Worm (Caenorhabditis elegans): Measurements from ENCODE around the gene ttll-11.

ce11 chrIV:8737354-8737753, 39.8 kb downstream of the ttll-11 start:
- TF ChIP-seq ztf-11 (tag; optimal IDR thresholded peaks at IDR 0.05): no peak
- TF ChIP-seq nhr-28 (tag; optimal IDR thresholded peaks at IDR 0.05): no peak
- no peak for TF ChIP-seq elt-3 (tag; optimal IDR thresholded peaks at IDR 0.05)
- TF ChIP-seq unc-62 (GFP tag; optimal IDR thresholded peaks at IDR 0.05): no peak
- TF ChIP-seq unc-39 (tag; optimal IDR thresholded peaks at IDR 0.05): no peak
- TF ChIP-seq nhr-12 (tag; optimal IDR thresholded peaks at IDR 0.05): no peak
- no peak for TF ChIP-seq mep-1 (tag; optimal IDR thresholded peaks at IDR 0.05)
- TF ChIP-seq nhr-237 (tag; optimal IDR thresholded peaks at IDR 0.05): no peak
- TF ChIP-seq sem-2 (GFP tag; optimal IDR thresholded peaks at IDR 0.05): no peak
- TF ChIP-seq nhr-76 (tag; optimal IDR thresholded peaks at IDR 0.05): no peak
- no peak for TF ChIP-seq lsy-2 (tag; optimal IDR thresholded peaks at IDR 0.05)
- TF ChIP-seq drap-1 (GFP tag; optimal IDR thresholded peaks at IDR 0.05): no peak
- no peak for TF ChIP-seq ceh-43 (GFP tag; optimal IDR thresholded peaks at IDR 0.05)
- TF ChIP-seq lin-13 (tag; optimal IDR thresholded peaks at IDR 0.05): no peak
